Worm (Caenorhabditis elegans): ENCODE measurements around the gene D2023.3.

DNA sequence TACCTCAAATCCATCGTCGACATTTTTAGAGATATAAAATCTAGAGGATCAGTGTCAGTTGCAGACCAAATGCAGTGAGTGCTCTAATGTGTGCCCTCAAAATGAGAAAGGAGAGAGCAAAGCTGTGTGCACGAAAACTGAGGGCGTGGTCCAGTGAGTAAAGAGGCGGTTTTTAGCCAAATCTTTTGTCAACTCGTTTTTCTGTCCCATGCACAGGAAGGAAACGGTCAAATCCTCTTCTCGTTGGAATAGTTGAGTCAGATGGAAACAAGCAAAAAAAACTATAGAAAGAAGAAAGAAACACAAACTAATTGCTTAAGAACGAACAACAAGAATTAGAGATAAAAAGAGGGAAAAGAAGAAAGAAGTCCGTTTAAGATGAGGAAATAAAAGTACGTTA is at the start of gene D2023.3:
- TF ChIP-seq alr-1 (tag; optimal IDR thresholded peaks at IDR 0.05): no peak
- TF ChIP-seq ztf-4 (tag; optimal IDR thresholded peaks at IDR 0.05): no peak
- TF ChIP-seq sem-4 (tag; optimal IDR thresholded peaks at IDR 0.05): no peak
- TF ChIP-seq snpc-4 (tag; optimal IDR thresholded peaks at IDR 0.05): no peak
- no peak for TF ChIP-seq ZK546.5 (tag; optimal IDR thresholded peaks at IDR 0.05)
- TF ChIP-seq elt-3 (tag; optimal IDR thresholded peaks at IDR 0.05): no peak
- TF ChIP-seq peb-1 (tag; optimal IDR thresholded peaks at IDR 0.05): no peak
- no peak for TF ChIP-seq nhr-25 (tag; optimal IDR thresholded peaks at IDR 0.05)
- TF ChIP-seq Y55F3AM.14 (GFP tag; optimal IDR thresholded peaks at IDR 0.05): no peak
- TF ChIP-seq lin-39 (tag; optimal IDR thresholded peaks at IDR 0.05): no peak
- no peak for TF ChIP-seq dmd-4 (tag; optimal IDR thresholded peaks at IDR 0.05)

Data from whole organism, L2 larva.